Worm (Caenorhabditis elegans): Measurements from ENCODE around the gene srw-97.

DNA sequence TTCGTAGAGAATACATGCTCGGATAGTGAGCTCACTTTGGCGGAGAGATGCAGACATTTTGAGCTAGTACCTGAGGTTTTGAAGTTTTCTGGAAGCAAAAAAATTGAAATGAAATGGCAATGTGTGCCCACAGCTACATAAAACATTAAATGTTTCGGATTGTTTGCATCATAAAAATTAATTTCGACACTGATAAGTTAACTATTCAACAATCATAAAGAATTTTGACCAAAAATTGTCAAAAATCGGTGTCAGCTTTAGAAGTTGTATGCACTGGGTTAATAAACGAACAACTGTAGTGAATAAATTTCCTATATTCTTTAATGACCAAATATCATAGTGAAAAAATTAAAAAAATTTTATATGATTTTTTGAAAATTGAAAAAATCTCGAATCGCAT is 49.9 kb downstream of the srw-97 start, which contains the start of gene fbxa-166:
- TF ChIP-seq ama-1 (optimal IDR thresholded peaks at IDR 0.05), result no peak
- no peak for TF ChIP-seq ceh-82 (tag; optimal IDR thresholded peaks at IDR 0.05)
- TF ChIP-seq aly-2 (tag; optimal IDR thresholded peaks at IDR 0.05), result no peak
- no peak for TF ChIP-seq pqm-1 (tag; optimal IDR thresholded peaks at IDR 0.05)
- no peak for TF ChIP-seq nhr-237 (tag; optimal IDR thresholded peaks at IDR 0.05)
- no peak for TF ChIP-seq pha-4 (tag; optimal IDR thresholded peaks at IDR 0.05)

Measured in whole organism, L3 larva.